Fruit fly (Drosophila melanogaster) whole organism: ENCODE data around the gene nej.

Experiments used
- CG8478 ChIP-seq: fragments of >200 bp; optimal IDR thresholded peaks from 2 replicates; lab custom pipeline; 2018; ENCODE audit warnings: inconsistent platforms
- Dll ChIP-seq: fragments of >200 bp; optimal IDR thresholded peaks from 2 replicates; lab custom pipeline; 2017
- EcR ChIP-seq, 2 experiments: fragments of >200 bp; optimal IDR thresholded peaks; 2 replicates each; lab custom pipeline; 2017; ENCODE audit warnings: missing biosample characterization in 2 of 2, missing genetic modification characterization in 2 of 2, missing genetic modification reagents in 2 of 2
- pan ChIP-seq: fragments of >200 bp; optimal IDR thresholded peaks from 2 replicates; lab custom pipeline; 2017
- psq ChIP-seq: fragments of >200 bp; optimal IDR thresholded peaks from 2 replicates; lab custom pipeline; 2017
- usp ChIP-seq: fragments of >200 bp; optimal IDR thresholded peaks from 2 replicates; lab custom pipeline; 2017; ENCODE audit warnings: missing biosample characterization, missing genetic modification characterization, mixed read lengths

nej gene

DNA sequence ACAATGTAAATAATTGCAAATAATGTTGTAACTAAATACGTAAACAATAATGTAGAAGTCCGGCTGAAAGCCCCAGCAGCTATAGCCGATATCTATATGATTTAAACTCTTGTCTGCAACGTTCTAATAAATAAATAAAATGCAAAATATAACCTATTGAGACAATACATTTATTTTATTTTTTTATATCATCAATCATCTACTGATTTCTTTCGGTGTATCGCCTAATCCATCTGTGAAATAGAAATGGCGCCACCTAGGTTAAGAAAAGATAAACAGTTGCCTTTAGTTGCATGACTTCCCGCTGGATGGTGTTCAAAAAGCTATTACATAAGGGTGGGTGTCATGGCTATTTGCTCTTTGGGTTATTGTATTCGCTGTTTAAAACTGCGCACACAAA lies 757 bp upstream of the nej start:
- TF ChIP-seq Dll (lab: Kevin White, UChicago) (no peak), CG8478 (lab: Kevin White, UChicago) (no peak), EcR (GFP tag; optimal IDR thresholded peaks at IDR 0.05; lab: Kevin White, UChicago) (no peak), pan (lab: Kevin White, UChicago) (no peak), psq (lab: Kevin White, UChicago) (no peak), usp (GFP tag; lab: Kevin White, UChicago) (no peak)

DNA sequence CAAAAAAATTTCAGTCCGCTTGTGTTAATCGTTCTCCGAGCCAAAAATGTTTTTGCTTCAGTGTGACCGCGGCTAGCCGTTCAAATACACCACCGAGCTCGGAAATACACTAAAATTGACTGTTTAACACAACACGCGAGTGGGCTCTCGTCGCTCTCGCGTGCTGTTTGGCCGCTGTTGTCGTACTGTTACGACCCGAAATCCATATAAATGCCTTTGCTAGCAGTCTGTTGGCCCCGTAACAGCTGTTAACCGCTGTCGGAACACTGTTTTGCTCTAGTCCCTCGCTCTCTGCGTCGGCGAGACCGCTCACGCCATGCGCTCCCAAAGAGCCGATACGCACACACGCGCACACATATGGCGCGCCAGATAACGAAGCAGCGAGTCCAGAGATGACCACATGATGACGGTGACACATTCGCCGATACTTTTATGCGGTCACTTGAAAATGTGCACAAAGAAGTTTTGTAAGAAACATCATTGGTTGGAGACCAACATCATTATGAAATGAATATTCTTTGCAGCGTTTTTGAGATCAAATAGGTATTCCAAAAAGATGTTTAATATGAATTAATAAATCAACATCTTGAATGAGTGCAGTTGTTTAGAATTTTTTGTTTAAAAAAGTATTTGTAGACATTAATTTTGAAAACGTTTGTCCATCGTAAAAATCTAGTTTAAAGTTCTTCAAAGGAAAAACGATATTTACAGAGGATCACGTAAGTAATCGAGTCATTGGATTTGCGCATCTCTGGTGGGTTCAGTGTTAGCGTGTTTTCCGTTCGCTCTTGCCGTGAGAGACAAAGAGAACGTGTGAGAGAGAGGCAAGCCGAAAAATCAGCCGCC lies 1.1 kb downstream of the nej start:
- no peak for TF ChIP-seq pan (lab: Kevin White, UChicago)
- peak; percentile 84 for TF ChIP-seq Dll (lab: Kevin White, UChicago)
- TF ChIP-seq psq (lab: Kevin White, UChicago): no peak
- no peak for TF ChIP-seq usp (GFP tag; lab: Kevin White, UChicago)
- no peak for TF ChIP-seq CG8478 (lab: Kevin White, UChicago)
- no peak for TF ChIP-seq EcR (GFP tag; optimal IDR thresholded peaks at IDR 0.05; lab: Kevin White, UChicago)

DNA sequence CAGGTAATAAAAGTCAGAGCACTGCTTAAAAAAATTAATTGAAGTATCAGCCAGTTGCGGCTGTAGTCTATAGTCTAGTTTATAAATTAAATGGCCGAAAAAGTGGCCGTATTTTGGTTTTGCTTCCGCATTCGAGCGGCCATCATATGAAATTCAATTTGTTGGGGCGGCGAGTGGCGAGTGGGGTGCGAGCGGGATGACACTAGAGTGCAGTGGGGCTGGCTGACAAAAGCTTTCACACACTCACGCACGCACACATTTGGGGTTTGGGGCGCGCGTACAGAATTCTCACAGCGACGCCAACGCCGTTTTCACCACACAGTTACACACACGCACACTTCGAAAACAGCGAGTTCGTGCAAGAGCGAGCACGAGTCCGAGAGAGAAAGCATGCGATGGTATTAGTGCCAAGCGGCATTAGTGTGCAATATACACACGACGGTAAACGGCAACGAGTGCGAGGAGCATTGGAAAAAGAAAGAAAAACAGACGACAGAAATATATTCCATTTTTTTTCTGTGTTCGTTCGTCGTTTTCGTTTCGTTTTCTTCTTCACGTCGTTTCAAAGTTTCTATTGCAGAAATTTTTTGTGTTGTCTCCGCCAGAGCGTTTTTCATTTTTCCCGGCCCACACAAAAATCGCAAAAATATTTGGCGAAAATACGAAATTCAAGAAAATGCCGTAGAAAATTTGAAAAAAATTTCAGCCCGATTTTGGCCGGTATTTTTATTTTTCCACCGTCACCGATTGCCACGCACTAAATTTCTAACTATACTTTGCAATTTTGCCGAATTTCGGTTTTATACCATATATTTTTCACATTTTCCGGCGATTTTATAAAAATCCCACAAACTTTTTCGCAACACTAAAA lies 1.9 kb downstream of the nej start:
- peak; percentile 70 for TF ChIP-seq CG8478 (lab: Kevin White, UChicago)
- no peak for TF ChIP-seq usp (GFP tag; lab: Kevin White, UChicago)
- TF ChIP-seq Dll (lab: Kevin White, UChicago): peak; percentile 13

DNA sequence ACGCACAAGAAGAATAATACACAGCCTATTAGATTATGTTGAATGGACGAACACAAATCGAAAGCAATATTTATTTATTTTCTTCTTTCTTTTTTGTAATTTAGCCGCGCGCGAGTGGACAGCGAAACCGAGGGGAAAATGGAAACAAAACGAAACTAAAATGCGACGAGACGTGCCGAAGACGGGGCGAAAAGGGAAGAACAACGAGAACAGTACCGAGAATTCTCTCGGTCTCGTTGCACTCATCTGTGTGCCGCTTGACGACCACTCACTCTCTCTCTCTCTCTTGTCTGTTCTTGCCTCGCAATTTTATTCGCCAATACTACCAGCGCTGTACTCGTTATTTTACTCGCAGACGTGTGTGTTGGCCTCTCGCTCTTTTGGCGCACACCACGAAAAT lies 2.7 kb downstream of the nej start:
- TF ChIP-seq CG8478 (lab: Kevin White, UChicago) (no peak), psq (lab: Kevin White, UChicago) (no peak), EcR (GFP tag; optimal IDR thresholded peaks at IDR 0.05; lab: Kevin White, UChicago) (no peak), usp (GFP tag; lab: Kevin White, UChicago) (no peak), pan (lab: Kevin White, UChicago) (no peak), Dll (lab: Kevin White, UChicago) (peak; percentile 74)

DNA sequence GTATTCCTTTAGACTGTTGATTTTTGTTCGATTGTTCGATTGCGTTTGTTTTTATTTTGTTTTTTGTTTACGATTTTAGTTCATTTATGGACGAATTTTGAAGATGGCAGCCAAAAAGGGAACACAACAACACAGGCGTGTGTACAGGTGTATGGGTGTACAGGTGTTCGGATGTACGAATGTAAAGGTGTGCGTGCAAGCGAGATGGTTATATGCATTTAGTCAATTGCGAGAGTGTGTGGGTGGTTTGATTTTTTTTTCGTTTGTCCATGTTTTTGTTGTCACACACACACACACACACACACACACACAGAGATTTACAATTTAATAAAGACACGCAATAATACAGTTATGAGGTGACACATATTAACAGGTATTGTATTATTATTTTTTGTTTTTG lies 12.0 kb downstream of the nej start:
- TF ChIP-seq CG8478 (lab: Kevin White, UChicago) (peak; percentile 31), EcR (GFP tag; optimal IDR thresholded peaks at IDR 0.05; lab: Kevin White, UChicago) (no peak), psq (lab: Kevin White, UChicago) (no peak)

DNA sequence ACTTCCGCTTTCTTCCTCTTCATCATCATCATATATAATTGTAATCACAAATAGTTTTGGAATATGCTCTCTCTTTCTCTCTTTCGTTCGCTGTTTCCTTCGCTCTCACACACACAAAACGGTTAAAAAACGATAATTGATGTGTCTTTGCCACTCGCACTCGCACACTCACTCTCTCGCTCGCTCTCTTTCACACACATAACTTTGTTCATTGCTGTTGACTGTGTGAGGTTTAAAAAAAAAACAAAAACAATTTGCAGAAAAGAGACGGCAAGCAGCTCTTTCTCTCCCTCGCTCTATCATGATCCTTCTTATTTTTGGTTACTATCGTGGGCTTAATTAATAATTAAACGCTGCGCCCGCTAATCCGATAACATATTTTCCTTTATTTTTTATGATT lies 20.4 kb downstream of the nej start:
- TF ChIP-seq Dll (lab: Kevin White, UChicago) (no peak), CG8478 (lab: Kevin White, UChicago) (peak; percentile 3)

DNA sequence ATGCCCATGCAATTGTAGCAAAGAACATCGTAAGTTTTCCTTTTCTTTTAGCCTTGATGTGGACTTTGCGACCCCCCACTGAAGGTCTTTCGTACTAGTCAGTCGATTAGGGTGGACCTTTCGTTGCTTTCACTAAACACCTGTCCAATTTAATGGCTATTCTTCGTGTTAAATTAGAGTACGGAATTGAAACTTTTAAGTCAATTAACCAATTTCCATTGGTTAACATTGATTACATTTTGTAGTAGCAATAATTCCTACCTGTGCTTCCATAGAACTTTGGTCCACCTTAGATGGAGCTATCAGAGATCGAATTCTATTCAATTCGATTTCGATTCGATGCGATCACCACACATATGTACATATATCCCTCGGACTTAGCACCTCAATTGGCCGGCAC lies 22.4 kb downstream of the nej start:
- TF ChIP-seq usp (GFP tag; lab: Kevin White, UChicago) (no peak), EcR (GFP tag; optimal IDR thresholded peaks at IDR 0.05; lab: Kevin White, UChicago) (no peak), pan (lab: Kevin White, UChicago) (no peak), Dll (lab: Kevin White, UChicago) (no peak), psq (lab: Kevin White, UChicago) (no peak), CG8478 (lab: Kevin White, UChicago) (no peak)

DNA sequence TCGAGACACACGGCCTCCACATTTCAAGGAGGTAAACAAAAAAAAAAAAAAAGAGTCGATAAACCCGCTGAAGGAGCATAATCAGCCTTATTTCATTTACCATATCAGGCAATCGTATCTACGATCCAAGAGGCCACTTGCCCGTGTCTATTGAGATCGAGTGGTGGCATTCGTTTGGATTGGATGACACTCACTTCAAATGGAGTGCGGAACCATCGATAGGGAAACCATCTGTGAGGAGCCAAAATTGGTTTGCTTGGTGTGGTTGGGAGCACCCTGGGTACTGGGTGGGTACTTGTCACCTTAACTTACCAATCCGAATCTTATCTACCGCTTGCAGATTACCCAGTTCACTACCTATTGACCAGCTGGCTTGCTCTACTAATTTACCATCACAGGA lies 23.2 kb downstream of the nej start:
- TF ChIP-seq Dll (lab: Kevin White, UChicago) (no peak), psq (lab: Kevin White, UChicago) (no peak), usp (GFP tag; lab: Kevin White, UChicago) (no peak), CG8478 (lab: Kevin White, UChicago) (no peak), EcR (GFP tag; optimal IDR thresholded peaks at IDR 0.05; lab: Kevin White, UChicago) (no peak), pan (lab: Kevin White, UChicago) (no peak)

DNA sequence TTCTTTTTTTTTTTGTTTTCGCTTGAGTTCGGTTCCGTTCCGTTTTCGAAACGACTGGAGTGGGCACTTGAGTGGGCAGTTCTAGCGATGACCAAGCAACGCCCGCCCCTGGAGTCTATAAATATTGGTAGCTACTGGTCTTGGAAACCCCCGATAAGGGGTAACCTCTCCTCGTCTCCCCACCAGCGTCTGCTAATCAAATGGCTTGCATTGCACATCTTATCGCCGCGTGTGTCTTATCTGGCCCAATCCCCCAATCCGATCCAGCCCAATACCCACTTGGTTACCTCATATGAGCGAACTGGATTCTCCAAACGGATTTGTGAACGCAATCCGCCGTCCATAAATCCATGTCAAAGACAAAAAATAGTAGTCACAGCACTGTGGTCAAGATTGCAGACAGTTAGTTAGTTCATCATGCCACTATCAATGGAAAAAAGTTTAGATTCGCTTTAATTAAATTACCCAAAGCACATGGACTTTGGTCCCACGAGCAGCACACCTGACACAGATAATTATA lies 24.0 kb downstream of the nej start, which contains the start of gene CG3106:
Gene CG3106 (minus strand): TSS at position 107 of the 520 bp plus-strand sequence.
- no peak for TF ChIP-seq Dll (lab: Kevin White, UChicago)
- TF ChIP-seq EcR (GFP tag; optimal IDR thresholded peaks at IDR 0.05; lab: Kevin White, UChicago): no peak
- TF ChIP-seq usp (GFP tag; lab: Kevin White, UChicago): no peak

DNA sequence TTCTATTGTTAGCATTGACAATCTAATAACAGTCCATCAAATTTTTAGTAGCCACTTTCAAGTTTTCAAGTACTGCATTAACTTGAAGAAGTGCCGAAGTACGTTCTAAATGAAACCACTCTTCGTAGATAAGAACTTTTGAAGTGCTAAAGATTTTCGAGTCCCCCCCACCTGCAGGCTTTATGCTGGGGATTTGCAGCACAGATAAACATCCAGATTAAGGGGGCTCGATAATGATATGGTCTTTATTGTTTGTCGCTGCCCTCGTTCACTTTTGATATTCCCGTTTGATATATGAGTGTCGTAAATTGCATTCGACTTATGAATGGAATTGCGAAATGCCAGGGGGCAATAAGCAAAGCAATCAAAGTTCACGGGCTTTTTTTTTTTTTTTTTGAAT lies 25.4 kb downstream of the nej start:
- no peak for TF ChIP-seq EcR (GFP tag; optimal IDR thresholded peaks at IDR 0.05; lab: Kevin White, UChicago)
- TF ChIP-seq psq (lab: Kevin White, UChicago): no peak
- TF ChIP-seq pan (lab: Kevin White, UChicago): no peak
- no peak for TF ChIP-seq CG8478 (lab: Kevin White, UChicago)
- TF ChIP-seq Dll (lab: Kevin White, UChicago): no peak
- TF ChIP-seq usp (GFP tag; lab: Kevin White, UChicago): no peak

DNA sequence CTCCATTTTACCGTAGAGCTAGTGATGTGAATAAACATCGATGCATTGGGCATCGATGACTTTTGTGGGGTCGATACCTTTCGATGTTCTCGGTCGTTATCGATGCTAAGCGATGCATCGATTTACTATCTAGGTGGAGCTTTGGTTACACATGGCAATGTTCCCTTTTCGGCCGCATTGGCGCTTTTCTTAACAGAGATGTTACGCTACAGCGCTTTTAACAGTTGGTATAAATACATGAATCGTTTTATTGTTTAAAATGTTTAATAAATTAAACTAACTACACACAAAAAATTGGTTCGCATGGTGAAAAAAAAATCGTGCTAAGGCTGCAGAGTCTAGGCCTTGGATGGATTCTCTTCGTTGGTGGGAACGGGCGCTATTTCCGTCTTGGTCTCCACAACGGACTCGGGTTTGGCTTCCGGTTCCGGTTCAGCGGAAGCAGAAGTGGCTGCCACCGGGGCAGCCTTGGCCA lies 28.0 kb downstream of the nej start, which contains the start of gene Ptpmeg2:
Gene Ptpmeg2 (minus strand): TSS at position 281 of the 475 bp plus-strand sequence.
- TF ChIP-seq pan (lab: Kevin White, UChicago) (no peak), CG8478 (lab: Kevin White, UChicago) (no peak), EcR (GFP tag; optimal IDR thresholded peaks at IDR 0.05; lab: Kevin White, UChicago) (no peak)
